Worm (Caenorhabditis elegans) whole organism, late embryonic: ENCODE results near the gene haf-7.

Experiments
- C08G9.2 ChIP-seq: sonication (generic microtip); optimal IDR thresholded peaks from 2 replicates; lab custom pipeline; 2016; ENCODE audit warnings: mild to moderate bottlenecking, missing genetic modification characterization, moderate library complexity, missing compliant biosample characterization
- F13H6.1 ChIP-seq: sonication (generic microtip); optimal IDR thresholded peaks from 2 replicates; lab custom pipeline; 2016; ENCODE audit warnings: missing genetic modification characterization, missing compliant biosample characterization
- K09A11.1 ChIP-seq: sonication (generic microtip); optimal IDR thresholded peaks from 2 replicates; lab custom pipeline; 2017; ENCODE audit warnings: antibody characterized with exemption, mild to moderate bottlenecking, missing genetic modification characterization, missing compliant biosample characterization; ENCODE audit not compliant: insufficient read depth
- T23F11.4 ChIP-seq: fragments of 200-800 bp; sonication (Bioruptor generic); optimal IDR thresholded peaks from 2 replicates; lab custom pipeline; 2018; ENCODE audit warnings: mild to moderate bottlenecking, missing genetic modification characterization, missing compliant biosample characterization
- ahr-1 ChIP-seq: sonication (generic microtip); optimal IDR thresholded peaks from 2 replicates; lab custom pipeline; 2016; ENCODE audit warnings: missing genetic modification characterization, missing compliant biosample characterization
- ceh-18 ChIP-seq: sonication (generic microtip); optimal IDR thresholded peaks from 2 replicates; lab custom pipeline; 2016; ENCODE audit warnings: missing genetic modification characterization, missing compliant biosample characterization
- ceh-19 ChIP-seq: fragments of 200-800 bp; sonication (Bioruptor generic); optimal IDR thresholded peaks from 2 replicates; lab custom pipeline; 2018; ENCODE audit warnings: mild to moderate bottlenecking, missing genetic modification characterization, missing compliant biosample characterization
- ceh-2 ChIP-seq: sonication (generic microtip); optimal IDR thresholded peaks from 2 replicates; lab custom pipeline; 2016; ENCODE audit warnings: missing genotype, missing genetic modification characterization, missing compliant biosample characterization
- ceh-22 ChIP-seq: sonication (generic microtip); optimal IDR thresholded peaks from 2 replicates; lab custom pipeline; 2017; ENCODE audit warnings: missing biosample characterization, missing genetic modification characterization
- ceh-30 ChIP-seq: fragments of 150-350 bp; optimal IDR thresholded peaks from 2 replicates; lab custom pipeline; 2014; ENCODE audit warnings: missing biosample characterization, missing genetic modification characterization
- ceh-31 ChIP-seq: sonication (generic microtip); optimal IDR thresholded peaks from 2 replicates; lab custom pipeline; 2016; ENCODE audit warnings: missing genetic modification characterization, missing compliant biosample characterization
- ceh-45 ChIP-seq: fragments of 200-800 bp; sonication (Bioruptor generic); IDR thresholded peaks from 2 replicates; pipeline ENCODE4 v1.3.6; 2022; ENCODE audit warnings: missing genetic modification reagents, missing genetic modification characterization, missing compliant biosample characterization
- ceh-48 ChIP-seq: sonication (generic microtip); optimal IDR thresholded peaks from 2 replicates; lab custom pipeline; 2016; ENCODE audit warnings: missing genetic modification characterization, inconsistent platforms, missing compliant biosample characterization
- che-1 ChIP-seq: sonication (generic microtip); optimal IDR thresholded peaks from 2 replicates; lab custom pipeline; 2016; ENCODE audit warnings: mild to moderate bottlenecking, missing genetic modification characterization, missing compliant biosample characterization
- dve-1 ChIP-seq: sonication (generic microtip); optimal IDR thresholded peaks from 2 replicates; lab custom pipeline; 2017; ENCODE audit warnings: antibody characterized with exemption, mild to moderate bottlenecking, missing genetic modification characterization, missing compliant biosample characterization
- elt-4 ChIP-seq: sonication (generic microtip); optimal IDR thresholded peaks from 2 replicates; lab custom pipeline; 2016; ENCODE audit warnings: missing genetic modification characterization, missing compliant biosample characterization
- ets-4 ChIP-seq: sonication (generic microtip); optimal IDR thresholded peaks from 2 replicates; lab custom pipeline; 2016; ENCODE audit warnings: missing genetic modification characterization, missing compliant biosample characterization
- eyg-1 ChIP-seq: sonication (generic microtip); optimal IDR thresholded peaks from 2 replicates; lab custom pipeline; 2016; ENCODE audit warnings: missing genotype, missing genetic modification characterization, missing compliant biosample characterization
- fax-1 ChIP-seq: sonication (generic microtip); optimal IDR thresholded peaks from 2 replicates; lab custom pipeline; 2016; ENCODE audit warnings: missing genotype, missing genetic modification characterization, missing compliant biosample characterization
- fkh-6 ChIP-seq: sonication (generic microtip); optimal IDR thresholded peaks from 2 replicates; lab custom pipeline; 2016; ENCODE audit warnings: missing genetic modification characterization, missing compliant biosample characterization
- gmeb-2 ChIP-seq: sonication (generic microtip); optimal IDR thresholded peaks from 2 replicates; lab custom pipeline; 2016; ENCODE audit warnings: missing genetic modification characterization, inconsistent platforms, missing compliant biosample characterization
- hlh-13 ChIP-seq: fragments of 200-800 bp; sonication (Bioruptor generic); optimal IDR thresholded peaks from 2 replicates; lab custom pipeline; 2018; ENCODE audit warnings: mild to moderate bottlenecking, missing genetic modification characterization, missing compliant biosample characterization
- hlh-6 ChIP-seq: sonication (generic microtip); optimal IDR thresholded peaks from 2 replicates; lab custom pipeline; 2016; ENCODE audit warnings: missing genotype, missing genetic modification characterization, missing compliant biosample characterization
- hlh-8 ChIP-seq: sonication (generic microtip); optimal IDR thresholded peaks from 2 replicates; lab custom pipeline; 2016; ENCODE audit warnings: missing genotype, missing genetic modification characterization, missing compliant biosample characterization
- lim-6 ChIP-seq: sonication (generic microtip); optimal IDR thresholded peaks from 2 replicates; lab custom pipeline; 2016; ENCODE audit warnings: missing genetic modification characterization, missing compliant biosample characterization
- mec-3 ChIP-seq: sonication (generic microtip); optimal IDR thresholded peaks from 2 replicates; lab custom pipeline; 2016; ENCODE audit warnings: borderline replicate concordance, missing genetic modification characterization, missing compliant biosample characterization
- nfya-1 ChIP-seq: sonication (generic microtip); optimal IDR thresholded peaks from 2 replicates; lab custom pipeline; 2017; ENCODE audit warnings: missing genetic modification characterization, mild to moderate bottlenecking, missing compliant biosample characterization, antibody characterized with exemption, moderate library complexity
- nhr-11 ChIP-seq: fragments of 150-350 bp; optimal IDR thresholded peaks from 2 replicates; lab custom pipeline; 2014; ENCODE audit warnings: missing biosample characterization, missing genetic modification characterization
- npax-4 ChIP-seq: sonication (generic microtip); optimal IDR thresholded peaks from 2 replicates; lab custom pipeline; 2016; ENCODE audit warnings: missing genetic modification characterization, missing compliant biosample characterization
- odd-2 ChIP-seq: sonication (generic microtip); optimal IDR thresholded peaks from 2 replicates; lab custom pipeline; 2017; ENCODE audit warnings: antibody characterized with exemption, mild to moderate bottlenecking, missing genetic modification characterization, missing compliant biosample characterization
- pqm-1 ChIP-seq: sonication (generic microtip); optimal IDR thresholded peaks from 2 replicates; lab custom pipeline; 2016; ENCODE audit warnings: missing genetic modification characterization, missing compliant biosample characterization
- ref-2 ChIP-seq: sonication (generic microtip); optimal IDR thresholded peaks from 2 replicates; lab custom pipeline; 2016; ENCODE audit warnings: missing genetic modification characterization, missing compliant biosample characterization
- rnt-1 ChIP-seq: sonication (generic microtip); optimal IDR thresholded peaks from 2 replicates; lab custom pipeline; 2016; ENCODE audit warnings: missing genetic modification characterization, missing compliant biosample characterization
- sox-2 ChIP-seq: fragments of 200-800 bp; sonication (Bioruptor generic); IDR thresholded peaks from 2 replicates; pipeline ENCODE4 v1.3.6; 2022; ENCODE audit warnings: missing genetic modification reagents, missing genetic modification characterization, missing compliant biosample characterization
- tbx-2 ChIP-seq: sonication (generic microtip); optimal IDR thresholded peaks from 2 replicates; lab custom pipeline; 2016; ENCODE audit warnings: missing genetic modification characterization, missing compliant biosample characterization
- unc-42 ChIP-seq: sonication (generic microtip); optimal IDR thresholded peaks from 2 replicates; lab custom pipeline; 2016; ENCODE audit warnings: missing genotype, missing genetic modification characterization, missing compliant biosample characterization
- unc-55 ChIP-seq: sonication (generic microtip); optimal IDR thresholded peaks from 2 replicates; lab custom pipeline; 2017; ENCODE audit warnings: missing biosample characterization, missing genetic modification reagents, missing genetic modification characterization
- unc-86 ChIP-seq: sonication (generic microtip); optimal IDR thresholded peaks from 2 replicates; lab custom pipeline; 2016; ENCODE audit warnings: missing genetic modification characterization, missing compliant biosample characterization
- zip-5 ChIP-seq: sonication (generic microtip); optimal IDR thresholded peaks from 2 replicates; lab custom pipeline; 2016; ENCODE audit warnings: missing genetic modification characterization, missing compliant biosample characterization

Gene haf-7

DNA sequence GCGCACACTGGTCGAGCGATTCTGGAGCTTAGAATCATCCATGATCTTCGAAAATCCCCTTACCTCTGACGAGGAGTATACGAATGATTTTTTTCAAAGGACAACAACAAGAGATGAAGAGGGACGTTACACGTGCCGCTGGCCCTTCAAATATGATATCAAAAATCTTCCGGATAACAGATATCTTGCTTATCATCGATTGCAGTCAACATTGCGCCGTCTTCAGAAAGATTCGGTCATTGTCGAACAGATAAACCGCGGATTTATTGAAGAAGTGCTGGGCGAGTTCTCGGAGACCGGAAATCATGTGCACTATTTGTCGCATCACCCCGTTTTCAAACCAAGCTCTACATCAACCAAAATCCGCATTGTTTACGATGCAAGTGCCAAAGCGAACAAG, 10.5 kb upstream of the haf-7 start:
- no peak for TF ChIP-seq unc-86 (tag; lab: Kevin White, UChicago)
- TF ChIP-seq fkh-6 (tag; lab: Kevin White, UChicago), result no peak
- no peak for TF ChIP-seq tbx-2 (tag; lab: Kevin White, UChicago)
- TF ChIP-seq rnt-1 (tag; lab: Kevin White, UChicago), result no peak
- no peak for TF ChIP-seq unc-55 (GFP tag; lab: Kevin White, UChicago)
- TF ChIP-seq ceh-48 (tag; lab: Kevin White, UChicago), result no peak
- TF ChIP-seq ceh-18, result no peak
- no peak for TF ChIP-seq hlh-8 (tag; lab: Kevin White, UChicago)
- TF ChIP-seq pqm-1 (tag; lab: Kevin White, UChicago), result no peak
- no peak for TF ChIP-seq ceh-19

DNA sequence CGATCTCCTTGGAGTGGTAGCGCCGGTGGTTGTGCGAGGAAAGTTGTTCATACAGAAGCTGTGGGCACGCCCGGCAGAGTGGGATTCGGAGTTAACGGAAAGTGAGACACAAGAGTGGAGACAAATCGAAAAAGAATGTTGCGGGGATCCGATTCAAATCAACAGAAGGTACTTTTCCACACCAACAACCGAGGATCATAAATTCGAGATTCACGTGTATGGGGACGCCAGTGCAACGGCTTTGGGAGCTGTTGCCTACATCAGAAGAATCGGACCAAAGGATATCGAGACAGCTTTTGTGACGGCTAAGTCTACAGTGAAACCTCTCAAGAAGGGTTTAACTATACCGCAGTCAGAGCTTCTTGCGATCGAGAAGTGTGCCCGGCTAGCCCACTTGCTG, 9.5 kb upstream of the haf-7 start:
- no peak for TF ChIP-seq pqm-1 (tag; lab: Kevin White, UChicago)
- TF ChIP-seq mec-3 (tag; lab: Kevin White, UChicago), result no peak
- TF ChIP-seq K09A11.1 (tag; lab: Kevin White, UChicago), result no peak
- TF ChIP-seq, all 69 proteins: peak for 0

DNA sequence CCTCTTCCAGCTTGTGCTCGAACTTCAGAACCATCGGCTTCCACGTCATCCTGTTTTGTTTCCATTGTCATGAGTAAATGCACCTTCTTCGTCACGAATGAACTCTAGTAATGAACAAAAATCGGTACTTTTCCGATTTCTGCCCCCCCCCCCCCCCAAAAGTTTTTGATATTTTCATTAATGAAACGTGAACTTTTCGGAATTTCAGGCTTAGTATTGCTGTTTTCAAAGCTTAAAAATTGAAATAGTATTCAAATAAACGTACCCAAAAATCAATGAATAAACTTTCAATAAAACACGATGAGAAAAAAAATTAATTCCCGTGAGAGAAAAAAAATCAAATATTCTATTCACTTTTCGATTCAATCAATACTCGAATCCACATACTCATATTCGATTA, 6.6 kb downstream of the haf-7 start, which contains the start of the genes scrm-7 and Y50E8A.10:
Gene scrm-7, minus strand, starts transcription at position 101 of the 400 bp plus-strand sequence.
Gene Y50E8A.10, plus strand, starts transcription at position 353 of the 400 bp plus-strand sequence.
- TF ChIP-seq ceh-22 (tag; lab: Kevin White, UChicago) (no peak), F13H6.1 (tag; lab: Kevin White, UChicago) (no peak), elt-4 (tag; lab: Kevin White, UChicago) (no peak), lim-6 (no peak), tbx-2 (tag; lab: Kevin White, UChicago) (no peak), ceh-31 (tag; lab: Kevin White, UChicago) (no peak), pqm-1 (tag; lab: Kevin White, UChicago) (no peak), C08G9.2 (tag; lab: Kevin White, UChicago) (no peak), ceh-30 (no peak), rnt-1 (tag; lab: Kevin White, UChicago) (no peak), unc-86 (tag; lab: Kevin White, UChicago) (no peak)

DNA sequence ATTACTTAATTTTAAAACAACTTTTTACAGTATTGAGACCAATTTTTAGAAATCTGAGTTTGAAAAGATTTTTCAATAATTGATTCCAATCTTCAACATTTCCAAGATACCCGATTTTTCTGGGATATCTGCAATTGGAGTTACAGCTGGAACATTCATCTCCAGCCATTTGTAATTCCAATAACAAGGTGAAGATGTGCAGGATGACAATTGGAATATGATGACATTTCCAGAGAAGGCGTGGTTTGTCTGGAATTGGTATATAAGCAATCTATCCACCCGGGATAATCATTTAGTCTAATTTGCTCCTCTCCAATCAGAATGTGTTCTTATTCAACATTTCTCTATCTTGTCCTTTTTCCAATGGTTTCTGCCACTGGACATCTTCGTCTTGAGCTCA, 8.1 kb downstream of the haf-7 start, which contains the start of gene Y50E8A.11:
Gene Y50E8A.11, plus strand, starts transcription at position 301 of the 400 bp plus-strand sequence.
- TF ChIP-seq ref-2 (tag; lab: Kevin White, UChicago) (no peak), ets-4 (tag; lab: Kevin White, UChicago) (no peak), ahr-1 (tag; lab: Kevin White, UChicago) (no peak), sox-2 (GFP tag; lab: Robert Waterston, UW) (no peak), odd-2 (tag; lab: Kevin White, UChicago) (no peak), lim-6 (no peak), ceh-2 (tag; lab: Kevin White, UChicago) (no peak), hlh-13 (no peak), gmeb-2 (tag; lab: Kevin White, UChicago) (no peak), fax-1 (tag; lab: Kevin White, UChicago) (no peak), pqm-1 (tag; lab: Kevin White, UChicago) (no peak), elt-4 (tag; lab: Kevin White, UChicago) (no peak), dve-1 (tag; lab: Kevin White, UChicago) (no peak), npax-4 (tag; lab: Kevin White, UChicago) (no peak), ceh-48 (tag; lab: Kevin White, UChicago) (no peak), nfya-1 (tag; lab: Kevin White, UChicago) (no peak), fkh-6 (tag; lab: Kevin White, UChicago) (no peak), rnt-1 (tag; lab: Kevin White, UChicago) (no peak)

DNA sequence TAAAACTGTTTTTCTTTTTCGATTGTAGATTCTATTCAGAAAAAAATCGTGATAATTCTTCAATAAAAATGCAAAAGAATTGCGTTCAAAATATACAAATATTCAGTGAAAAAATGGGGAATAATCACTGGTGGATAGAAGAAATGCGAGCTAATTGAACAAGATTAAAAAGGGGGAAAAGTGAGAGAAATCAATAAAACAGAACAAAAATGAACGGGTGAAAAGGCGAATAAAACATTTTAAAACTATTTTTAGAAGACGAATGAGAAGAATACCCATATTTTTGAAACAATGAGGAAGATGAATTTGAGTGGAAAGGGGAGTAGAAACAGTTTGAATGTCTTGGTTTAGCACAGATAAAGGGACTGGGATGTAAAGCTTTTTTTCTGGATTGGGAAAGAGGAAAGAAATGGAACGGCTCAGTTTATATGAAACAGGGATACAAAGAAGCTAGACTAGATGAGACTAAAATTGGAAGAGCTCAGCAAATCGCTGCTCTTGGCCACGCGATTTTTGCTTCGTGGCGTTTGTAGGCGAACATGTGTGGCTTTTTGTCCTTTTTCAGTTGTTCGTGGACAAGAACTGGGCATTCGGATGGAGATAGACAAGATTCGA, 11.2 kb downstream of the haf-7 start, which contains the start of gene Y50E8A.12:
Gene Y50E8A.12, minus strand, starts transcription at position 51 of the 615 bp plus-strand sequence.
- TF ChIP-seq hlh-13 (no peak), unc-42 (tag; lab: Kevin White, UChicago) (no peak), ceh-45 (GFP tag; lab: Robert Waterston, UW) (no peak), T23F11.4 (GFP tag; lab: Kevin White, UChicago) (no peak), hlh-6 (tag; lab: Kevin White, UChicago) (no peak), lim-6 (no peak), tbx-2 (tag; lab: Kevin White, UChicago) (no peak), ceh-48 (tag; lab: Kevin White, UChicago) (no peak), ceh-18 (no peak), che-1 (tag; lab: Kevin White, UChicago) (no peak), nhr-11 (tag; lab: Kevin White, UChicago) (no peak), zip-5 (tag; lab: Kevin White, UChicago) (no peak), C08G9.2 (tag; lab: Kevin White, UChicago) (no peak), eyg-1 (tag; lab: Kevin White, UChicago) (no peak)
